Fruit fly (Drosophila melanogaster): ENCODE data around the gene Qtzl.
"Not testable (repeated sequence)": the region's sequence is repeated elsewhere in the genome, so short reads cannot be mapped to it uniquely, and the experiment has no call there.

Qtzl gene

dm6 chr2L:11990458-11991065, 5.0 kb upstream of the Qtzl start, which contains the start of gene escl (continued):
- peak; percentile 50 for TF ChIP-seq CG13287 (GFP tag; IDR thresholded peaks at IDR 0.05; ENCODE audit: partially characterized antibody)
- 0 out of 2 replicates have a peak, but pooled peaks have one; percentile 29 for TF ChIP-seq CG3847 (GFP tag; IDR thresholded peaks at IDR 0.05)
- no peak for TF ChIP-seq schlank (tag; optimal IDR thresholded peaks at IDR 0.05)
- peak; percentile 1 for TF ChIP-seq CoRest (tag; optimal IDR thresholded peaks at IDR 0.05)
- TF ChIP-seq NFAT (GFP tag; IDR thresholded peaks at IDR 0.05), result 0 out of 2 replicates have a peak, but pooled peaks have one; percentile 9
- no peak for TF ChIP-seq insv (GFP tag; optimal IDR thresholded peaks at IDR 0.05)
- 0 out of 2 replicates have a peak, but pooled peaks have one; percentile 24 for TF ChIP-seq unc-4 (GFP tag; IDR thresholded peaks at IDR 0.05; ENCODE audit: partially characterized antibody)
- TF ChIP-seq sens (GFP tag), result peak; percentile 51
- TF ChIP-seq CG15514 (GFP tag; optimal IDR thresholded peaks at IDR 0.05), result peak; percentile 4
- peak; percentile 71 for TF ChIP-seq Med (GFP tag)
- peak; percentile 24; the same call in 1 of the 3 replicates for TF ChIP-seq row (GFP tag; IDR thresholded peaks at IDR 0.05)

dm6 chr2L:11992602-11993001, 2.9 kb upstream of the Qtzl start, which contains the start of gene Ada1-2:
TSS of gene Ada1-2 (plus strand) at chr2L:11992902.
- TF ChIP-seq CG9932 (GFP tag; IDR thresholded peaks at IDR 0.05); fd3F (GFP tag; optimal IDR thresholded peaks at IDR 0.05); gcm2 (GFP tag; optimal IDR thresholded peaks at IDR 0.05): not testable (repeated sequence)

dm6 chr2L:11996509-11996908, 969 bp downstream of the Qtzl start, which contains the start of gene Ada1-1:
TSS of gene Ada1-1 (plus strand) at chr2L:11996809.
- TF ChIP-seq CG17328 (GFP tag; IDR thresholded peaks at IDR 0.05); Eip74EF (GFP tag; optimal IDR thresholded peaks at IDR 0.05); HLH3B (GFP tag; IDR thresholded peaks at IDR 0.05): not testable (repeated sequence)

dm6 chr2L:11999240-11999704, 3.7 kb downstream of the Qtzl start, which contains the start of the genes CG18787 and Nfs1:
TSS of gene CG18787 (minus strand) at chr2L:11999340.
TSS of gene Nfs1 (plus strand) at chr2L:11999654.
- TF ChIP-seq CG10565 (GFP tag; optimal IDR thresholded peaks at IDR 0.05); CkIIα-i1 (GFP tag; IDR thresholded peaks at IDR 0.05); CG11398 (GFP tag; optimal IDR thresholded peaks at IDR 0.05): not testable (repeated sequence)

dm6 chr2L:12001132-12001531, 5.6 kb downstream of the Qtzl start:
- TF ChIP-seq Pdp1 (GFP tag; optimal IDR thresholded peaks at IDR 0.05) (peak in 1 of 2 experiments; percentile 68), Max (GFP tag; optimal IDR thresholded peaks at IDR 0.05) (no peak), D19A (tag; optimal IDR thresholded peaks at IDR 0.05) (peak; percentile 11), CG15073 (GFP tag; optimal IDR thresholded peaks at IDR 0.05) (peak; percentile 65)

dm6 chr2L:12002051-12002450, 6.5 kb downstream of the Qtzl start, which contains the start of gene Hacd1:
TSS of gene Hacd1 (minus strand) at chr2L:12002266.
- TF ChIP-seq CG34376 (GFP tag; optimal IDR thresholded peaks at IDR 0.05), result peak; percentile 27
- no peak for TF ChIP-seq CG4424 (GFP tag; optimal IDR thresholded peaks at IDR 0.05)
- no peak for TF ChIP-seq dmrt11E (tag; optimal IDR thresholded peaks at IDR 0.05)
- peak; percentile 64 for TF ChIP-seq Med (GFP tag)
- peak; percentile 1 for TF ChIP-seq CG17829 (tag; optimal IDR thresholded peaks at IDR 0.05)
- TF ChIP-seq dmrt99B (tag; optimal IDR thresholded peaks at IDR 0.05), result no peak
- no peak for TF ChIP-seq CG14014 (GFP tag; IDR thresholded peaks at IDR 0.05)
- TF ChIP-seq CG4360 (GFP tag; IDR thresholded peaks at IDR 0.05), result no peak
- TF ChIP-seq CG8765 (GFP tag; IDR thresholded peaks at IDR 0.05), result no peak
- peak; percentile 45 for TF ChIP-seq Blimp-1 (GFP tag; optimal IDR thresholded peaks at IDR 0.05)
- peak in 1 of 3 experiments; percentile 4 for TF ChIP-seq Stat92E (GFP tag; optimal IDR thresholded peaks at IDR 0.05)
- TF ChIP-seq sug (tag; optimal IDR thresholded peaks at IDR 0.05), result peak; percentile 60
- peak; percentile 76 for TF ChIP-seq Nf-YC (tag; optimal IDR thresholded peaks at IDR 0.05)
- TF ChIP-seq Hr78 (GFP tag; optimal IDR thresholded peaks at IDR 0.05), result peak in 1 of 2 experiments; percentile 99
- no peak for TF ChIP-seq CG8290 (GFP tag; optimal IDR thresholded peaks at IDR 0.05)
- peak in 1 of 2 experiments; percentile 14 for TF ChIP-seq CG8290 (tag; optimal IDR thresholded peaks at IDR 0.05)
- no peak for TF ChIP-seq TFAM (GFP tag; optimal IDR thresholded peaks at IDR 0.05)

All from whole organism, embryonic.